Worm (Caenorhabditis elegans) whole organism, midembryonic: ENCODE data around the gene dpff-1.

Experiments
- cog-1 ChIP-seq: sonication (generic microtip); optimal IDR thresholded peaks from 2 replicates; lab custom pipeline; 2016; ENCODE audit warnings: missing genetic modification characterization, missing compliant biosample characterization
- flt-1 ChIP-seq: fragments of 200-800 bp; sonication (Bioruptor generic); IDR thresholded peaks from 2 replicates; pipeline ENCODE4 v1.3.6; 2022; ENCODE audit warnings: missing genetic modification characterization, missing compliant biosample characterization
- ztf-23 ChIP-seq: fragments of 200-800 bp; sonication (Bioruptor generic); IDR thresholded peaks from 2 replicates; pipeline ENCODE4 v1.3.6; 2022; ENCODE audit warnings: missing genetic modification reagents, missing genetic modification characterization, missing compliant biosample characterization

ce11 chrIII:5898631-5899030, 7.5 kb downstream of the dpff-1 start:
- no peak for TF ChIP-seq ztf-23
- TF ChIP-seq flt-1: no peak
- no peak for TF ChIP-seq cog-1 (tag; lab: Kevin White, UChicago)
